Worm (Caenorhabditis elegans) whole organism, L4 larva: Measurements from ENCODE around the gene clec-34.

Experiments
- D1046.2 ChIP-seq: fragments of 200-800 bp; sonication (Bioruptor generic); IDR thresholded peaks from 2 replicates; pipeline ENCODE4 v1.3.6; 2022; ENCODE audit warnings: missing genetic modification characterization, missing compliant biosample characterization
- F10B5.3 ChIP-seq: sonication (generic microtip); optimal IDR thresholded peaks from 2 replicates; lab custom pipeline; 2016; ENCODE audit warnings: mild to moderate bottlenecking, missing genetic modification characterization, missing compliant biosample characterization
- F26F4.8 ChIP-seq: fragments of 200-800 bp; sonication (Bioruptor generic); conservative IDR thresholded peaks from 2 replicates; pipeline ENCODE4 v1.3.6; 2022; ENCODE audit warnings: missing genetic modification characterization, missing compliant biosample characterization
- T26A8.4 ChIP-seq: fragments of 200-800 bp; sonication (Bioruptor generic); IDR thresholded peaks from 2 replicates; pipeline ENCODE4 v1.3.6; 2022; ENCODE audit warnings: missing genetic modification characterization, missing compliant biosample characterization
- Y105C5A.15 ChIP-seq: fragments of 200-800 bp; sonication (Bioruptor generic); IDR thresholded peaks from 2 replicates; pipeline ENCODE4 v1.3.6; 2022; ENCODE audit warnings: missing genetic modification characterization, missing compliant biosample characterization
- Y48G9A.11 ChIP-seq: fragments of 200-800 bp; sonication (Bioruptor generic); IDR thresholded peaks from 2 replicates; pipeline ENCODE4 v1.3.6; 2022; ENCODE audit warnings: missing genetic modification reagents, missing genetic modification characterization, missing compliant biosample characterization
- Y5F2A.4 ChIP-seq: fragments of 200-800 bp; sonication (Bioruptor generic); optimal IDR thresholded peaks from 2 replicates; lab custom pipeline; 2018; ENCODE audit warnings: mild to moderate bottlenecking, missing genetic modification characterization, missing compliant biosample characterization
- Y75B8A.6 ChIP-seq: fragments of 200-800 bp; sonication (Bioruptor generic); IDR thresholded peaks from 2 replicates; pipeline ENCODE4 v1.3.6; 2022; ENCODE audit warnings: missing genetic modification reagents, missing genetic modification characterization, missing compliant biosample characterization
- ZK337.2 ChIP-seq: fragments of 200-800 bp; sonication (Bioruptor generic); IDR thresholded peaks from 2 replicates; pipeline ENCODE4 v1.3.6; 2022; ENCODE audit warnings: missing genetic modification reagents, missing genetic modification characterization, missing compliant biosample characterization
- attf-4 ChIP-seq: sonication (generic microtip); optimal IDR thresholded peaks from 3 replicates; lab custom pipeline; 2017; ENCODE audit warnings: missing biosample characterization, missing genetic modification characterization
- ceh-82 ChIP-seq: sonication (generic microtip); optimal IDR thresholded peaks from 2 replicates; lab custom pipeline; 2017; ENCODE audit warnings: missing biosample characterization, missing genetic modification characterization
- cey-2 ChIP-seq: sonication (generic microtip); optimal IDR thresholded peaks from 3 replicates; lab custom pipeline; 2017; ENCODE audit warnings: missing genetic modification characterization, mild to moderate bottlenecking, missing compliant biosample characterization, antibody characterized with exemption, borderline replicate concordance; ENCODE audit not compliant: insufficient read depth
- daf-12 ChIP-seq: fragments of 150-350 bp; optimal IDR thresholded peaks from 2 replicates; lab custom pipeline; 2014; ENCODE audit warnings: missing biosample characterization, missing genetic modification reagents, missing genetic modification characterization
- dmd-8 ChIP-seq: fragments of 200-800 bp; sonication (Bioruptor generic); IDR thresholded peaks from 2 replicates; pipeline ENCODE4 v1.3.6; 2022; ENCODE audit warnings: missing genetic modification characterization, missing compliant biosample characterization
- duxl-1 ChIP-seq: sonication (generic microtip); optimal IDR thresholded peaks from 2 replicates; lab custom pipeline; 2016; ENCODE audit warnings: mild to moderate bottlenecking, missing genetic modification characterization, moderate library complexity, missing compliant biosample characterization; ENCODE audit not compliant: poor library complexity
- egl-27 ChIP-seq: sonication (generic microtip); optimal IDR thresholded peaks from 3 replicates; lab custom pipeline; 2017; ENCODE audit warnings: missing biosample characterization, missing genetic modification reagents, missing genetic modification characterization
- fos-1 ChIP-seq: fragments of 150-350 bp; optimal IDR thresholded peaks from 2 replicates; lab custom pipeline; 2014; ENCODE audit warnings: missing biosample characterization, missing genetic modification characterization
- gei-8 ChIP-seq: fragments of 200-800 bp; sonication (Bioruptor generic); optimal IDR thresholded peaks from 2 replicates; lab custom pipeline; 2018; ENCODE audit warnings: mild to moderate bottlenecking, missing genetic modification characterization, missing compliant biosample characterization
- hlh-11 ChIP-seq: fragments of 200-800 bp; sonication (Bioruptor generic); optimal IDR thresholded peaks from 2 replicates; lab custom pipeline; 2018; ENCODE audit warnings: mild to moderate bottlenecking, missing genetic modification characterization, missing compliant biosample characterization
- hlh-30 ChIP-seq: sonication (generic microtip); optimal IDR thresholded peaks from 2 replicates; lab custom pipeline; 2017; ENCODE audit warnings: antibody characterized with exemption, mild to moderate bottlenecking, missing genetic modification characterization, missing compliant biosample characterization; ENCODE audit not compliant: insufficient read depth
- jun-1 ChIP-seq: fragments of 150-350 bp; optimal IDR thresholded peaks from 2 replicates; lab custom pipeline; 2014; ENCODE audit warnings: missing biosample characterization, missing genetic modification reagents, missing genetic modification characterization
- lin-13 ChIP-seq: fragments of 150-350 bp; optimal IDR thresholded peaks from 2 replicates; lab custom pipeline; 2014; ENCODE audit warnings: missing biosample characterization, missing genetic modification reagents, missing genetic modification characterization
- lin-38 ChIP-seq: fragments of 200-800 bp; sonication (Bioruptor generic); IDR thresholded peaks from 2 replicates; pipeline ENCODE4 v1.3.6; 2022; ENCODE audit warnings: missing genetic modification reagents, missing genetic modification characterization, missing compliant biosample characterization
- lir-3 ChIP-seq: sonication (generic microtip); optimal IDR thresholded peaks from 2 replicates; lab custom pipeline; 2016; ENCODE audit warnings: mild to moderate bottlenecking, missing genetic modification characterization, missing compliant biosample characterization
- lsy-2 ChIP-seq, 2 experiments: fragments of 150-350 bp in 1 of 2; sonication (generic microtip) in 1 of 2; optimal IDR thresholded peaks; 2 replicates each; lab custom pipeline; 2014 to 2017; ENCODE audit warnings: missing biosample characterization in 2 of 2, missing genetic modification characterization in 2 of 2
- madf-5 ChIP-seq, 2 experiments: fragments of 200-800 bp; sonication (Bioruptor generic); IDR thresholded peaks; 2 replicates each; pipeline ENCODE4 v1.3.6; 2022; ENCODE audit warnings: missing compliant biosample characterization in 2 of 2, missing genetic modification characterization in 2 of 2
- madf-9 ChIP-seq: fragments of 200-800 bp; sonication (Bioruptor generic); conservative IDR thresholded peaks from 2 replicates; pipeline ENCODE4 v1.3.6; 2022; ENCODE audit warnings: missing genetic modification reagents, missing genetic modification characterization, missing compliant biosample characterization
- nhr-10 ChIP-seq: fragments of 150-350 bp; optimal IDR thresholded peaks from 2 replicates; lab custom pipeline; 2014; ENCODE audit warnings: missing biosample characterization, missing genetic modification characterization
- nhr-11 ChIP-seq: fragments of 150-350 bp; optimal IDR thresholded peaks from 2 replicates; lab custom pipeline; 2014; ENCODE audit warnings: missing biosample characterization, missing genetic modification characterization
- nhr-25 ChIP-seq: sonication (generic microtip); optimal IDR thresholded peaks from 2 replicates; lab custom pipeline; 2017; ENCODE audit warnings: missing genetic modification characterization, mild to moderate bottlenecking, missing compliant biosample characterization, antibody characterized with exemption, moderate library complexity, borderline replicate concordance; ENCODE audit not compliant: insufficient read depth
- nhr-28 ChIP-seq: fragments of 150-350 bp; optimal IDR thresholded peaks from 2 replicates; lab custom pipeline; 2014; ENCODE audit warnings: missing biosample characterization, missing genetic modification characterization
- nhr-48 ChIP-seq: sonication (generic microtip); optimal IDR thresholded peaks from 2 replicates; lab custom pipeline; 2016; ENCODE audit warnings: mild to moderate bottlenecking, missing genetic modification characterization, missing compliant biosample characterization
- nhr-6 ChIP-seq: fragments of 150-350 bp; optimal IDR thresholded peaks from 2 replicates; lab custom pipeline; 2014; ENCODE audit warnings: missing biosample characterization, missing genetic modification characterization
- nhr-76 ChIP-seq: fragments of 150-350 bp; optimal IDR thresholded peaks from 2 replicates; lab custom pipeline; 2014; ENCODE audit warnings: missing biosample characterization, missing genetic modification characterization
- nhr-77 ChIP-seq: fragments of 150-350 bp; optimal IDR thresholded peaks from 2 replicates; lab custom pipeline; 2014; ENCODE audit warnings: missing biosample characterization, missing genetic modification characterization
- pqm-1 ChIP-seq: sonication (generic microtip); optimal IDR thresholded peaks from 2 replicates; lab custom pipeline; 2017; ENCODE audit warnings: missing biosample characterization, missing genetic modification characterization
- snpc-4 ChIP-seq: fragments of 150-350 bp; optimal IDR thresholded peaks from 2 replicates; lab custom pipeline; 2014; ENCODE audit warnings: missing biosample characterization, missing genetic modification characterization
- unc-62 ChIP-seq, 3 experiments: fragments of 150-350 bp in 1 of 3; sonication (generic microtip); optimal IDR thresholded peaks in 2 of 3; peaks in 1 of 3; 1 replicate in 1 of 3; 2 replicates in 2 of 3; lab custom pipeline; 2014 to 2017; ENCODE audit warnings: missing biosample characterization in 3 of 3, missing genetic modification characterization in 3 of 3, missing genetic modification reagents in 3 of 3, missing genotype in 1 of 3
- zag-1 ChIP-seq: fragments of 150-350 bp; optimal IDR thresholded peaks from 2 replicates; lab custom pipeline; 2014; ENCODE audit warnings: missing biosample characterization, missing genetic modification characterization
- zfp-2 ChIP-seq: sonication (generic microtip); optimal IDR thresholded peaks from 2 replicates; lab custom pipeline; 2016; ENCODE audit warnings: mild to moderate bottlenecking, missing genetic modification characterization, missing compliant biosample characterization
- ztf-11 ChIP-seq: fragments of 150-350 bp; optimal IDR thresholded peaks from 2 replicates; lab custom pipeline; 2014; ENCODE audit warnings: missing biosample characterization, missing genetic modification characterization

The clec-34 gene

ce11 chrV:16725955-16726354 lies 9.6 kb upstream of the clec-34 start (continued):
- TF ChIP-seq madf-5 (GFP tag; IDR thresholded peaks at IDR 0.05; lab: Robert Waterston, UW) (no peak), ZK337.2 (GFP tag; lab: Robert Waterston, UW) (no peak), nhr-77 (peak; percentile 78), fos-1 (tag; lab: Kevin White, UChicago) (no peak), nhr-48 (tag; lab: Kevin White, UChicago) (peak; percentile 59), hlh-11 (tag; lab: Kevin White, UChicago) (peak; percentile 87), lin-13 (no peak), Y5F2A.4 (GFP tag; lab: Kevin White, UChicago) (no peak), Y48G9A.11 (GFP tag; lab: Robert Waterston, UW) (no peak), zag-1 (no peak), egl-27 (no peak), jun-1 (tag; lab: Kevin White, UChicago) (no peak)

ce11 chrV:16726915-16727314 lies 8.7 kb upstream of the clec-34 start, which contains the start of gene T25E12.14:
T25E12.14 (plus strand) TSS chrV:16727215.
- no peak for TF ChIP-seq lin-38 (GFP tag; lab: Robert Waterston, UW)
- TF ChIP-seq D1046.2, result no peak
- TF ChIP-seq attf-4 (tag; lab: Kevin White, UChicago), result no peak
- TF ChIP-seq nhr-10 (tag; lab: Kevin White, UChicago), result no peak
- TF ChIP-seq pqm-1 (tag; lab: Kevin White, UChicago), result no peak
- TF ChIP-seq duxl-1, result no peak
- no peak for TF ChIP-seq Y75B8A.6 (GFP tag; lab: Robert Waterston, UW)
- no peak for TF ChIP-seq Y105C5A.15 (GFP tag; lab: Robert Waterston, UW)
- TF ChIP-seq lir-3 (tag; lab: Kevin White, UChicago), result no peak
- no peak for TF ChIP-seq nhr-11 (tag; lab: Kevin White, UChicago)
- TF ChIP-seq madf-9 (GFP tag; lab: Robert Waterston, UW), result no peak
- no peak for TF ChIP-seq snpc-4 (tag; lab: Kevin White, UChicago)
- TF ChIP-seq zfp-2 (tag; lab: Kevin White, UChicago), result no peak
- TF ChIP-seq nhr-76 (tag; lab: Kevin White, UChicago), result no peak
- no peak for TF ChIP-seq nhr-25
- TF ChIP-seq nhr-77, result no peak
- TF ChIP-seq hlh-11 (tag; lab: Kevin White, UChicago), result no peak
- no peak for TF ChIP-seq T26A8.4
- no peak for TF ChIP-seq dmd-8 (GFP tag; lab: Robert Waterston, UW)

- no peak for TF ChIP-seq daf-12 (tag; lab: Kevin White, UChicago)
- peak; percentile 29 for TF ChIP-seq nhr-28 (tag; lab: Kevin White, UChicago)
Measured at ce11 chrV:16728431-16728830, 7.1 kb upstream of the clec-34 start, which contains the start of gene fbxa-127. fbxa-127 (plus strand) TSS chrV:16728731.

ce11 chrV:16729961-16730360 lies 5.6 kb upstream of the clec-34 start, which contains the start of gene srz-99:
srz-99 (plus strand) TSS chrV:16730261.
- TF ChIP-seq nhr-6 (tag; lab: Kevin White, UChicago), result no peak
- no peak for TF ChIP-seq F10B5.3 (tag; lab: Kevin White, UChicago)
- no peak for TF ChIP-seq unc-62 (GFP tag; optimal IDR thresholded peaks at IDR 0.05 in 1 of 2; lab: Kevin White, UChicago)
- TF ChIP-seq unc-62 (tag; optimal IDR thresholded peaks at IDR 0.05; lab: Kevin White, UChicago), result no peak
- TF ChIP-seq ceh-82, result no peak
- no peak for TF ChIP-seq lsy-2 (tag; optimal IDR thresholded peaks at IDR 0.05; lab: Kevin White, UChicago)
- TF ChIP-seq gei-8 (GFP tag; lab: Kevin White, UChicago), result no peak
- TF ChIP-seq F26F4.8 (GFP tag; lab: Robert Waterston, UW), result no peak
- TF ChIP-seq hlh-30 (tag; lab: Kevin White, UChicago), result no peak
- TF ChIP-seq cey-2 (tag; lab: Kevin White, UChicago), result no peak
- TF ChIP-seq ztf-11 (tag; lab: Kevin White, UChicago), result no peak
